Worm (Caenorhabditis elegans): ENCODE measurements around the gene K08F8.7.

The K08F8.7 gene

DNA sequence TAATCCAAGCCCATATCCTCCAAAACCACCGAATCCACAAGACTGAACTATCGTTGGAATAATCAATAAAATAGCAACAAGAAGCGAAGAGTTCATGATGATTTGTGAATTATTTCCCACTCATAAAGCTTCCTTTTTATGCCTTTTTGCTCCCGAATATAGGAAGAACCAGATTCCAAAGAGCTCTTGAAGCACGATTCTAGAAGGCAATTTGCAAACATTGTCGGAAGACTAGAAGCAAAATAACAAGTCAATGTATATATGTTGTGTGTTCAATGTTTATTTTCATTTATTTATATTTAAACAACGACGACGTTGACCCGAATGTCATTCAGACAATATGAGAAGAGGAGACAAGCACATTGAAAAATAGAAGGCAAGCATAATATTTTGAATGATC lies 37.5 kb upstream of the K08F8.7 start, which contains the start of gene idpa-2:
idpa-2 (minus strand) TSS at position 101 of the 400 bp plus-strand sequence.
- TF ChIP-seq unc-42 (tag; optimal IDR thresholded peaks at IDR 0.05) (no peak), pag-3 (tag; optimal IDR thresholded peaks at IDR 0.05; ENCODE audit: borderline replicate concordance) (no peak), ceh-30 (tag; optimal IDR thresholded peaks at IDR 0.05) (no peak), ceh-22 (tag; optimal IDR thresholded peaks at IDR 0.05) (no peak), zip-5 (tag; optimal IDR thresholded peaks at IDR 0.05) (no peak), gmeb-2 (tag; optimal IDR thresholded peaks at IDR 0.05) (no peak), unc-86 (tag; optimal IDR thresholded peaks at IDR 0.05) (no peak), ceh-2 (tag; optimal IDR thresholded peaks at IDR 0.05) (no peak), ceh-6 (GFP tag; optimal IDR thresholded peaks at IDR 0.05) (no peak), ceh-14 (tag; optimal IDR thresholded peaks at IDR 0.05) (no peak), pha-4 (tag; optimal IDR thresholded peaks at IDR 0.05) (no peak), ceh-24 (tag; optimal IDR thresholded peaks at IDR 0.05) (no peak)

DNA sequence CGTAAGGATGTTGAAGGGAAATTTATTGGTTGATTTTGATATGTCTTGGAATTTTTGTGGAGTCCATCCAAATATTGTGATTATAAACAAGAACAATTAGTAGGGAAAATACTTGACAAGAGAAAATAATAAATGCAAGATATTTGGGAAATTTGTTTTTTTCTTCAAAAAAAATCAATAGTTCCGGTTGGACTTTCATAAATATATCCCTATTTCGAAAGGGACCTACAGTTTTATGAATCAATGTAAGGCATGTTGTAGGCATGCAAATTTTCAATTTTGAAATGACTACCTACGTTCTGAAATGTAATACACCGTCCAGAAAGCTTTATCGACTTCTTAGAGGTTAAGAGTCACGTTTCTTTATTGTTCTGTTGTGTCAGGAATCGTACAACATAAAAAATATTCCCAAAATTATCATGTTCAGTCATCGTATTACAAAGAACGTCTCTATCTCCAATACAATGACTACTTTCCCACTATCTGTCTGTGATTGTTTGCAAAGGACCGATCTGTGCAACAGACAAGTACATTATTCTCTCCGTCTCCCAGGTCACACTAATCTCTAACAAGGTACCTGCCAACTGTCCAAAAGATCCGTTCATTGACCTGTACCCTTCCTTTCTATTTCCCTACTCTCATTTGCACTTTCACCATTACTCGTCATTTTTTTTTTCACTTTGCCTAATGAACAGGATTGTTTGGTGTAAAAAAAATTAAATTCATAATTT lies 34.8 kb upstream of the K08F8.7 start, which contains the start of gene F07H5.13:
F07H5.13 (plus strand) TSS at position 730 of the 731 bp plus-strand sequence.
- TF ChIP-seq eyg-1 (tag; optimal IDR thresholded peaks at IDR 0.05) = no peak
- TF ChIP-seq ama-1 (optimal IDR thresholded peaks at IDR 0.05) = peak; percentile 75
- 0 out of 2 replicates have a peak, but pooled peaks have one; percentile 12 for TF ChIP-seq ceh-45 (GFP tag; IDR thresholded peaks at IDR 0.05)
- TF ChIP-seq elt-2 (tag; optimal IDR thresholded peaks at IDR 0.05) = peak; percentile 31
- TF ChIP-seq hlh-6 (tag; optimal IDR thresholded peaks at IDR 0.05) = no peak

DNA sequence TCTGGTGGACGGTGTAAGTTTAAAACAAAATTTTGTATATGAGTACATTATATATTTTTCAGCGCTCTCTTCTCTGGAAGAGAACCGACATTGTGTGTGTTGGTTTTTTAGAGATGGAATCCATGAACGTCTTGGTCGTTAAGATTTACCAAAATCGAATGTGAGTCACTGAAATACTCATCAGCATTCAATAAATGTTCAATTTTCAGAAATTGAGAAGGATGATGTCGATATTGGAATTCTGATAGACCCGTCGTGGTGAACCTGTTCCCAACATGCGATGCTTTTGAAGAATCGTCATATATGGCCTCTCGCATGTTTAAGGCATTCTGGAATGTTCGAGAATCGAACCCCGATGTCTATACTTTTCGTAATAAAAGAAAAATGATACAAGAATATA lies 33.6 kb upstream of the K08F8.7 start:
- TF ChIP-seq odd-2 (tag; optimal IDR thresholded peaks at IDR 0.05) (no peak), pag-3 (tag; optimal IDR thresholded peaks at IDR 0.05; ENCODE audit: borderline replicate concordance) (no peak), unc-3 (GFP tag; conservative IDR thresholded peaks at IDR 0.05) (no peak), unc-3 (tag; optimal IDR thresholded peaks at IDR 0.05) (no peak), elt-4 (tag; optimal IDR thresholded peaks at IDR 0.05) (no peak), eyg-1 (tag; optimal IDR thresholded peaks at IDR 0.05) (no peak), pqm-1 (tag; optimal IDR thresholded peaks at IDR 0.05) (no peak), hlh-30 (tag; optimal IDR thresholded peaks at IDR 0.05; ENCODE audit: insufficient read depth) (no peak), ceh-14 (tag; optimal IDR thresholded peaks at IDR 0.05) (no peak), npax-4 (tag; optimal IDR thresholded peaks at IDR 0.05) (no peak), fkh-10 (GFP tag; optimal IDR thresholded peaks at IDR 0.05) (no peak), mec-3 (tag; optimal IDR thresholded peaks at IDR 0.05; ENCODE audit: borderline replicate concordance) (no peak), C08G9.2 (tag; optimal IDR thresholded peaks at IDR 0.05) (no peak), T23F11.4 (GFP tag; optimal IDR thresholded peaks at IDR 0.05) (no peak), pax-1 (tag; optimal IDR thresholded peaks at IDR 0.05) (no peak), nhr-232 (tag; optimal IDR thresholded peaks at IDR 0.05) (no peak), K02D7.2 (tag; optimal IDR thresholded peaks at IDR 0.05) (no peak), fax-1 (tag; optimal IDR thresholded peaks at IDR 0.05) (no peak), hlh-13 (GFP tag; optimal IDR thresholded peaks at IDR 0.05) (no peak)

DNA sequence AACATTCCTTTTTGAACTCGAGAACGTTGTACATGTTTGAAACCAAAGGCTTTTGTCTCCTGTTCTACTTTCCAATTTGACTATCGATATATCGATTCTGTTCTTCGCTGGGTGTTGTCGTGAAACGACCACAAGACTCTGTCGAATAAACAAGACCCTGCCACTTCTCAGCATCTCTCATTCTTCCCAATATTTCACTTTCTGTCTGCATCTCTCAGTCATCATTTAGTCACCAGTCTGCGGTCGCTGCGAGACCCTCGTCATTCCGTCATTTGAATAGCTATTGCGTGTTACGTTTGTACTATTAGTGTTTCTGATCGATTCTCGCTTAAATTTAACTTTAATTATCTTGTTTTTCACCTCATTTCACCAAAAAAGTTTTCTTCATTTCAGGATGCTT lies 32.2 kb upstream of the K08F8.7 start:
- TF ChIP-seq odd-2 (tag; optimal IDR thresholded peaks at IDR 0.05) = no peak
- TF ChIP-seq hlh-30 (tag; optimal IDR thresholded peaks at IDR 0.05; ENCODE audit: insufficient read depth) = peak; percentile 100
- peak; percentile 97 for TF ChIP-seq unc-55 (GFP tag; optimal IDR thresholded peaks at IDR 0.05)
- no peak for TF ChIP-seq lim-6 (tag; optimal IDR thresholded peaks at IDR 0.05)
- no peak for TF ChIP-seq npax-4 (tag; optimal IDR thresholded peaks at IDR 0.05)
- TF ChIP-seq ets-4 (tag; optimal IDR thresholded peaks at IDR 0.05) = peak; percentile 66
- peak; percentile 35 for TF ChIP-seq F13H6.1 (tag; optimal IDR thresholded peaks at IDR 0.05)
- peak; percentile 82 for TF ChIP-seq pax-1 (tag; optimal IDR thresholded peaks at IDR 0.05)
- peak; percentile 91 for TF ChIP-seq ceh-31 (tag; optimal IDR thresholded peaks at IDR 0.05)
- no peak for TF ChIP-seq ttx-3 (tag; optimal IDR thresholded peaks at IDR 0.05)
- no peak for TF ChIP-seq ceh-24 (tag; optimal IDR thresholded peaks at IDR 0.05)
- TF ChIP-seq nfya-1 (tag; optimal IDR thresholded peaks at IDR 0.05) = peak; percentile 94
- TF ChIP-seq fkh-10 (GFP tag; optimal IDR thresholded peaks at IDR 0.05) = peak; percentile 11
- peak; percentile 48 for TF ChIP-seq pros-1 (tag; optimal IDR thresholded peaks at IDR 0.05)
- TF ChIP-seq pag-3 (tag; optimal IDR thresholded peaks at IDR 0.05; ENCODE audit: borderline replicate concordance) = no peak
- TF ChIP-seq elt-2 (tag; optimal IDR thresholded peaks at IDR 0.05) = peak; percentile 67
- peak; percentile 33 for TF ChIP-seq pha-2 (tag; optimal IDR thresholded peaks at IDR 0.05)
- peak; percentile 84 for TF ChIP-seq unc-42 (tag; optimal IDR thresholded peaks at IDR 0.05)
- TF ChIP-seq tbx-2 (tag; optimal IDR thresholded peaks at IDR 0.05) = peak; percentile 50
- peak; percentile 50 for TF ChIP-seq ref-2 (tag; optimal IDR thresholded peaks at IDR 0.05)
- TF ChIP-seq ceh-14 (tag; optimal IDR thresholded peaks at IDR 0.05) = peak; percentile 67
- peak; percentile 6 for TF ChIP-seq ceh-19 (GFP tag; optimal IDR thresholded peaks at IDR 0.05)
- TF ChIP-seq dve-1 (tag; optimal IDR thresholded peaks at IDR 0.05) = peak; percentile 75

Measured in whole organism, late embryonic.